Fruit fly (Drosophila melanogaster) whole organism, embryonic: ENCODE results near the gene por.

Experiments used
- Abd-B ChIP-seq: fragments of 200-800 bp; sonication (Bioruptor generic); optimal IDR thresholded peaks from 2 replicates; lab custom pipeline; 2018; ENCODE audit warnings: missing biosample characterization, mild to moderate bottlenecking, missing genetic modification characterization, moderate library complexity
- Ada2b ChIP-seq: fragments of 200-800 bp; sonication (Bioruptor generic); IDR thresholded peaks from 2 replicates; pipeline ENCODE4 v1.3.6; 2022; ENCODE audit warnings: missing biosample characterization, missing genetic modification characterization
- Atf-2 ChIP-seq: fragments of 200-800 bp; sonication (Bioruptor generic); optimal IDR thresholded peaks from 2 replicates; lab custom pipeline; 2016; ENCODE audit warnings: missing biosample characterization, missing genetic modification characterization
- Atf3 ChIP-seq: fragments of 200-800 bp; sonication (Bioruptor generic); optimal IDR thresholded peaks from 3 replicates; lab custom pipeline; 2016; ENCODE audit warnings: missing biosample characterization, missing genetic modification characterization
- BEAF-32 ChIP-seq: fragments of 200-800 bp; sonication (Bioruptor generic); optimal IDR thresholded peaks from 3 replicates; lab custom pipeline; 2017; ENCODE audit warnings: missing biosample characterization, missing genetic modification characterization, mild to moderate bottlenecking, moderate library complexity, missing genetic modification reagents
- BtbVII ChIP-seq: fragments of 200-800 bp; sonication (Bioruptor generic); optimal IDR thresholded peaks from 3 replicates; lab custom pipeline; 2017; ENCODE audit warnings: missing biosample characterization, mild to moderate bottlenecking, missing genetic modification characterization
- CG10565 ChIP-seq: fragments of 200-800 bp; sonication (Bioruptor generic); optimal IDR thresholded peaks from 3 replicates; lab custom pipeline; 2016; ENCODE audit warnings: missing biosample characterization, mild to moderate bottlenecking, missing genetic modification characterization
- CG12155 ChIP-seq: fragments of 200-800 bp; sonication (Bioruptor generic); optimal IDR thresholded peaks from 3 replicates; lab custom pipeline; 2016; ENCODE audit warnings: missing biosample characterization, missing genetic modification characterization
- CG12659 ChIP-seq: fragments of 200-800 bp; sonication (Bioruptor generic); optimal IDR thresholded peaks from 3 replicates; lab custom pipeline; 2017; ENCODE audit warnings: mild to moderate bottlenecking, missing biosample characterization, missing genetic modification reagents, missing genetic modification characterization
- CG12942 ChIP-seq: fragments of 200-800 bp; sonication (Bioruptor generic); optimal IDR thresholded peaks from 3 replicates; lab custom pipeline; 2016; ENCODE audit warnings: missing biosample characterization, missing genetic modification characterization
- CG14050 ChIP-seq: fragments of 200-800 bp; sonication (Bioruptor generic); IDR thresholded peaks from 3 replicates; pipeline ENCODE4 v1.3.6; 2022; ENCODE audit warnings: missing biosample characterization, missing genetic modification characterization
- CG14965 ChIP-seq: fragments of 200-800 bp; sonication (Bioruptor generic); optimal IDR thresholded peaks from 2 replicates; lab custom pipeline; 2016; ENCODE audit warnings: missing biosample characterization, missing genetic modification characterization, borderline replicate concordance
- CG15601 ChIP-seq: fragments of 200-800 bp; sonication (Bioruptor generic); optimal IDR thresholded peaks from 3 replicates; lab custom pipeline; 2019; ENCODE audit warnings: missing biosample characterization, mild to moderate bottlenecking, missing genetic modification characterization, moderate library complexity
- CG17186 ChIP-seq: fragments of 200-800 bp; sonication (Bioruptor generic); optimal IDR thresholded peaks from 3 replicates; lab custom pipeline; 2017; ENCODE audit warnings: missing biosample characterization, missing genetic modification reagents, missing genetic modification characterization
- CG17328 ChIP-seq: fragments of 200-800 bp; sonication (Bioruptor generic); IDR thresholded peaks from 2 replicates; pipeline ENCODE4 v1.3.6; 2022; ENCODE audit warnings: missing biosample characterization, missing genetic modification characterization
- CG3281 ChIP-seq: fragments of 200-800 bp; sonication (Bioruptor generic); optimal IDR thresholded peaks from 3 replicates; lab custom pipeline; 2017; ENCODE audit warnings: missing biosample characterization, mild to moderate bottlenecking, missing genetic modification characterization
- CG4820 ChIP-seq: fragments of 200-800 bp; sonication (Bioruptor generic); optimal IDR thresholded peaks from 3 replicates; lab custom pipeline; 2016; ENCODE audit warnings: missing biosample characterization, missing genetic modification characterization
- CG6683 ChIP-seq: fragments of 200-800 bp; sonication (Bioruptor generic); optimal IDR thresholded peaks from 2 replicates; lab custom pipeline; 2017; ENCODE audit warnings: missing biosample characterization, mild to moderate bottlenecking, missing genetic modification characterization, missing genetic modification reagents
- CG7786 ChIP-seq: fragments of 200-800 bp; sonication (Bioruptor generic); optimal IDR thresholded peaks from 2 replicates; lab custom pipeline; 2016; ENCODE audit warnings: missing biosample characterization, missing genetic modification characterization
- CG8924 ChIP-seq: fragments of 200-800 bp; optimal IDR thresholded peaks from 3 replicates; lab custom pipeline; 2019; ENCODE audit warnings: missing biosample characterization, mild to moderate bottlenecking, missing genetic modification characterization, moderate library complexity
- CG9437 ChIP-seq: fragments of 200-800 bp; sonication (Bioruptor generic); optimal IDR thresholded peaks from 2 replicates; lab custom pipeline; 2018; ENCODE audit warnings: missing biosample characterization, mild to moderate bottlenecking, missing genetic modification characterization
- CoRest ChIP-seq: fragments of 200-800 bp; sonication (Bioruptor generic); optimal IDR thresholded peaks from 3 replicates; lab custom pipeline; 2018; ENCODE audit warnings: missing biosample characterization, mild to moderate bottlenecking, missing genetic modification characterization, moderate library complexity
- Dad ChIP-seq: fragments of 200-800 bp; sonication (Bioruptor generic); optimal IDR thresholded peaks from 3 replicates; lab custom pipeline; 2016; ENCODE audit warnings: missing biosample characterization, missing genetic modification characterization
- Dek ChIP-seq: fragments of 200-800 bp; sonication (Bioruptor generic); optimal IDR thresholded peaks from 3 replicates; lab custom pipeline; 2019; ENCODE audit warnings: missing biosample characterization, mild to moderate bottlenecking, missing genetic modification characterization, moderate library complexity
- Ets97D ChIP-seq: fragments of 200-800 bp; sonication (Bioruptor generic); optimal IDR thresholded peaks from 3 replicates; lab custom pipeline; 2016; ENCODE audit warnings: missing biosample characterization, missing genetic modification characterization
- Fer3 ChIP-seq: fragments of 200-800 bp; sonication (Bioruptor generic); optimal IDR thresholded peaks from 2 replicates; lab custom pipeline; 2018; ENCODE audit warnings: missing biosample characterization, mild to moderate bottlenecking, missing genetic modification characterization, moderate library complexity
- HLHmδ ChIP-seq: fragments of 200-800 bp; sonication (Bioruptor generic); optimal IDR thresholded peaks from 2 replicates; lab custom pipeline; 2018; ENCODE audit warnings: missing biosample characterization, mild to moderate bottlenecking, missing genetic modification characterization, moderate library complexity
- Kr ChIP-seq: fragments of 200-800 bp; sonication (Bioruptor generic); optimal IDR thresholded peaks from 2 replicates; lab custom pipeline; 2017; ENCODE audit warnings: missing biosample characterization, mild to moderate bottlenecking, missing genetic modification characterization
- Max ChIP-seq: fragments of 200-800 bp; sonication (Bioruptor generic); optimal IDR thresholded peaks from 2 replicates; lab custom pipeline; 2016; ENCODE audit warnings: missing biosample characterization, mild to moderate bottlenecking, missing genetic modification characterization
- NC2α ChIP-seq: fragments of 200-800 bp; sonication (Bioruptor generic); optimal IDR thresholded peaks from 2 replicates; lab custom pipeline; 2016; ENCODE audit warnings: missing biosample characterization, missing genetic modification characterization
- NC2β ChIP-seq: fragments of 200-800 bp; sonication (Bioruptor generic); optimal IDR thresholded peaks from 2 replicates; lab custom pipeline; 2016; ENCODE audit warnings: missing biosample characterization, missing genetic modification characterization
- Nf-YA ChIP-seq: fragments of 200-800 bp; sonication (Bioruptor generic); IDR thresholded peaks from 2 replicates; pipeline ENCODE4 v1.3.6; 2022; ENCODE audit warnings: missing biosample characterization, missing genetic modification characterization
- Ptx1 ChIP-seq: fragments of 200-800 bp; sonication (Bioruptor generic); IDR thresholded peaks from 2 replicates; pipeline ENCODE4 v1.3.6; 2022; ENCODE audit warnings: missing biosample characterization, missing genetic modification characterization
- Scr ChIP-seq: fragments of 200-800 bp; sonication (Bioruptor generic); IDR thresholded peaks from 2 replicates; pipeline ENCODE4 v1.3.6; 2022; ENCODE audit warnings: missing biosample characterization, missing genetic modification characterization; ENCODE audit not compliant: partially characterized antibody
- Side ChIP-seq: fragments of 200-800 bp; sonication (Bioruptor generic); optimal IDR thresholded peaks from 2 replicates; lab custom pipeline; 2016; ENCODE audit warnings: missing biosample characterization, missing genetic modification characterization
- Spps ChIP-seq: fragments of 200-800 bp; sonication (Bioruptor generic); optimal IDR thresholded peaks from 2 replicates; lab custom pipeline; 2018; ENCODE audit warnings: missing biosample characterization, mild to moderate bottlenecking, missing genetic modification characterization
- Vsx1 ChIP-seq: fragments of 200-800 bp; sonication (Bioruptor generic); optimal IDR thresholded peaks from 2 replicates; lab custom pipeline; 2017; ENCODE audit warnings: missing biosample characterization, mild to moderate bottlenecking, missing genetic modification characterization, missing genetic modification reagents
- ap ChIP-seq: fragments of 200-800 bp; sonication (Bioruptor generic); IDR thresholded peaks from 2 replicates; pipeline ENCODE4 v1.3.6; 2022; ENCODE audit warnings: missing biosample characterization, missing genetic modification characterization
- az2 ChIP-seq: fragments of 200-800 bp; sonication (Bioruptor generic); optimal IDR thresholded peaks from 3 replicates; lab custom pipeline; 2016; ENCODE audit warnings: missing biosample characterization, missing genetic modification characterization
- cato ChIP-seq: fragments of 200-800 bp; sonication (Bioruptor generic); optimal IDR thresholded peaks from 2 replicates; lab custom pipeline; 2016; ENCODE audit warnings: missing biosample characterization, missing genetic modification characterization, borderline replicate concordance
- caup ChIP-seq: fragments of 200-800 bp; sonication (Bioruptor generic); optimal IDR thresholded peaks from 3 replicates; lab custom pipeline; 2017; ENCODE audit warnings: missing biosample characterization, mild to moderate bottlenecking, missing genetic modification characterization, moderate library complexity; ENCODE audit not compliant: severe bottlenecking
- crc ChIP-seq: fragments of 200-800 bp; sonication (Bioruptor generic); optimal IDR thresholded peaks from 2 replicates; lab custom pipeline; 2016; ENCODE audit warnings: missing biosample characterization, missing genetic modification characterization
- emc ChIP-seq: fragments of 200-800 bp; sonication (Bioruptor generic); optimal IDR thresholded peaks from 2 replicates; lab custom pipeline; 2016; ENCODE audit warnings: missing biosample characterization, missing genetic modification characterization
- gt ChIP-seq: fragments of 200-800 bp; sonication (Bioruptor generic); IDR thresholded peaks from 2 replicates; pipeline ENCODE4 v1.3.6; 2022; ENCODE audit warnings: missing biosample characterization, missing genetic modification characterization
- insv ChIP-seq, 2 experiments: fragments of 200-800 bp; sonication (Bioruptor generic); optimal IDR thresholded peaks; 3 replicates each; lab custom pipeline; 2016 to 2018; ENCODE audit warnings: missing biosample characterization in 2 of 2, missing genetic modification characterization in 2 of 2
- pum ChIP-seq: fragments of 200-800 bp; sonication (Bioruptor generic); optimal IDR thresholded peaks from 2 replicates; lab custom pipeline; 2016; ENCODE audit warnings: missing biosample characterization, missing genetic modification characterization
- sd ChIP-seq: fragments of 200-800 bp; sonication (Bioruptor generic); optimal IDR thresholded peaks from 3 replicates; lab custom pipeline; 2018; ENCODE audit warnings: missing biosample characterization, mild to moderate bottlenecking, missing genetic modification characterization, moderate library complexity
- sug ChIP-seq: fragments of 200-800 bp; optimal IDR thresholded peaks from 2 replicates; lab custom pipeline; 2019; ENCODE audit warnings: missing biosample characterization, mild to moderate bottlenecking, missing genetic modification characterization, moderate library complexity
- twi ChIP-seq: fragments of 200-800 bp; optimal IDR thresholded peaks from 2 replicates; lab custom pipeline; 2019; ENCODE audit warnings: missing biosample characterization, mild to moderate bottlenecking, missing genetic modification characterization, moderate library complexity

por gene

DNA sequence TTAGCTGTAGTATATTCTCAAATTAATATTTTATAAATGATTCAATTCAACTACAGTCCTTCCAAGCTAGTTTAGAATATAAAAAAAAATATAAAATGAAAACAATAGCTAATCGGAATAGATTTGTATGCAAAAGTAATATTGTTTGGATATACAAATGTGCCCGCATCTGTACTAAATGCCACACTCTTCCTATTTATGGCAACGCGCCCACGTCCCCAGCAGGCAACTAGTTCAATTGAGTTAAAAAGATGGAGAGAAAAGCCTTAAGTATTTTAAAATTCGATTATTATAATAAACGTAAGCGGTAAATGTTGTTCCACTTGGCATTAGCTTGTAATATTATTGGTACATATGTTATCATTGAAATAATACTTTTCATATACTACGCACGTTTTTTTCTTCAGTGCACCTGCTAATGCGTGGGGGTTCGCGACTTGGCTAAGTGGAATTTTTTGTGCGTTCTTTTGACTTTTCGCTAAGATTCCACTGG is 26.0 kb upstream of the por start (continued):
- peak; percentile 68 for TF ChIP-seq CG3281 (GFP tag; lab: Kevin White, UChicago)
- peak; percentile 64 for TF ChIP-seq CG12659 (GFP tag; lab: Kevin White, UChicago)
- 0 out of 2 replicates have a peak, but pooled peaks have one; percentile 23 for TF ChIP-seq Ada2b
- peak; percentile 63 for TF ChIP-seq sd
- TF ChIP-seq CG14965 (GFP tag; lab: Kevin White, UChicago), result no peak
- peak; percentile 10 for TF ChIP-seq Fer3 (tag; lab: Kevin White, UChicago)
- TF ChIP-seq CG17328 (GFP tag; lab: Robert Waterston, UW), result peak; percentile 37; the same call in 1 of the 2 replicates
- TF ChIP-seq CG8924 (tag; lab: Kevin White, UChicago), result peak; percentile 63
- peak; percentile 27 for TF ChIP-seq NC2α (GFP tag; lab: Kevin White, UChicago)
- TF ChIP-seq CG9437, result peak; percentile 75
- peak; percentile 9; the same call in 1 of the 3 replicates for TF ChIP-seq CG14050 (GFP tag; lab: Robert Waterston, UW)
- peak; percentile 69 for TF ChIP-seq Abd-B (GFP tag; lab: Kevin White, UChicago)
- peak; percentile 20 for TF ChIP-seq Atf3 (GFP tag; lab: Kevin White, UChicago)
- peak; percentile 52 for TF ChIP-seq Max (GFP tag; lab: Kevin White, UChicago)
- TF ChIP-seq Dek (tag; lab: Kevin White, UChicago), result peak; percentile 37
- 0 out of 2 replicates have a peak, but pooled peaks have one; percentile 14 for TF ChIP-seq ap (GFP tag; lab: Robert Waterston, UW)
- TF ChIP-seq Atf-2, result peak; percentile 22
- TF ChIP-seq pum (GFP tag; lab: Kevin White, UChicago), result peak; percentile 35
- peak; percentile 52 for TF ChIP-seq CG12155 (GFP tag; lab: Kevin White, UChicago)
- peak; percentile 73 for TF ChIP-seq az2 (GFP tag; lab: Kevin White, UChicago)
- TF ChIP-seq caup, result peak; percentile 50
- peak; percentile 64 for TF ChIP-seq Ptx1 (GFP tag; lab: Robert Waterston, UW)

dm6 chrX:18404632-18405238 is 25.1 kb upstream of the por start:
- TF ChIP-seq CoRest (tag; lab: Kevin White, UChicago), result peak; percentile 67
- TF ChIP-seq CG12942 (GFP tag; lab: Kevin White, UChicago), result no peak
- TF ChIP-seq Scr (GFP tag; lab: Robert Waterston, UW), result no peak
- TF ChIP-seq CG7786 (GFP tag; lab: Kevin White, UChicago), result no peak
- TF ChIP-seq CG15601 (tag; lab: Kevin White, UChicago), result no peak
- TF ChIP-seq Side (GFP tag; lab: Kevin White, UChicago), result no peak
- TF ChIP-seq Dad (GFP tag; lab: Kevin White, UChicago), result peak; percentile 19
- no peak for TF ChIP-seq gt (GFP tag; lab: Robert Waterston, UW)
- no peak for TF ChIP-seq Vsx1 (GFP tag; lab: Kevin White, UChicago)
- no peak for TF ChIP-seq twi
- peak; percentile 6; the same call in 1 of the 2 replicates for TF ChIP-seq Ptx1 (GFP tag; lab: Robert Waterston, UW)
- TF ChIP-seq Nf-YA (GFP tag; lab: Robert Waterston, UW), result no peak
- TF ChIP-seq Ets97D (GFP tag; lab: Kevin White, UChicago), result no peak
- TF ChIP-seq BtbVII (GFP tag; lab: Kevin White, UChicago), result no peak
- no peak for TF ChIP-seq Kr
- TF ChIP-seq CG6683, result no peak
- no peak for TF ChIP-seq NC2β
- TF ChIP-seq CG17186, result no peak
- no peak for TF ChIP-seq BEAF-32 (GFP tag; lab: Kevin White, UChicago)
- TF ChIP-seq insv (GFP tag; optimal IDR thresholded peaks at IDR 0.05; lab: Kevin White, UChicago), result no peak
- peak; percentile 8 for TF ChIP-seq emc (GFP tag; lab: Kevin White, UChicago)
- no peak for TF ChIP-seq crc (GFP tag; lab: Kevin White, UChicago)
- TF ChIP-seq Spps (tag; lab: Kevin White, UChicago), result no peak
- TF ChIP-seq CG12155 (GFP tag; lab: Kevin White, UChicago), result no peak
- TF ChIP-seq CG4820, result no peak
- TF ChIP-seq cato (GFP tag; lab: Kevin White, UChicago), result no peak
- TF ChIP-seq HLHmδ (GFP tag; lab: Kevin White, UChicago), result no peak
- TF ChIP-seq sug (tag; lab: Kevin White, UChicago), result no peak
- TF ChIP-seq CG10565 (GFP tag; lab: Kevin White, UChicago), result no peak
